Fruit fly (Drosophila melanogaster): Measurements from ENCODE around the gene CG2701.

CG2701 gene

DNA sequence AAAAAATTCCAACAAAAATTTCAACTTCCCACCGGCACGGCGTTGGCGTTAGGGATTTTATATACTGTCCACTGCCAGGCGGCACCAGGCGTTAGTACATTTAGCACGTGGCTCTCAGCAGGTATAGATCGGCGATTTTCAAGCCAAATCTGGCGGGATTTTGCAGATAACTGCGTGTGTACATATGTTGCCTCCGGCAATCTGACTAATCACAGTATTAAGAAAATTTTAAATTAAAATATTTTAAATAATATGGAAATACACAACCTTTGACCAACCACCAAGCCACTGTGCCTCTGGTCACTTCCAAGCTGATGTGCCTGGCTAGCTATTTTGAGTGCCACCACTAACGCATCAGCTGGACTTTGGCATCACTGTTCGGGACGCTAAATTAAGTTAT is 12.0 kb upstream of the CG2701 start, which contains the start of the genes ttm50 and CG2712 (continued):
- TF ChIP-seq CG12299 (tag; optimal IDR thresholded peaks at IDR 0.05): peak; percentile 7
- peak; percentile 10 for TF ChIP-seq Ets97D (GFP tag; optimal IDR thresholded peaks at IDR 0.05)
- no peak for TF ChIP-seq Bdp1 (GFP tag; optimal IDR thresholded peaks at IDR 0.05)
- peak; percentile 58 for TF ChIP-seq dmrt11E (tag; optimal IDR thresholded peaks at IDR 0.05)
- peak; percentile 49; the same call in 1 of the 3 replicates for TF ChIP-seq tgo (GFP tag; IDR thresholded peaks at IDR 0.05)
- peak in 1 of 2 experiments; percentile 23 for TF ChIP-seq insv (GFP tag; optimal IDR thresholded peaks at IDR 0.05)
- no peak for TF ChIP-seq CG17568 (GFP tag; optimal IDR thresholded peaks at IDR 0.05)
- TF ChIP-seq CG15514 (GFP tag; optimal IDR thresholded peaks at IDR 0.05): peak; percentile 82
- peak; percentile 6 for TF ChIP-seq vfl (GFP tag; optimal IDR thresholded peaks at IDR 0.05)
- peak; percentile 40 for TF ChIP-seq zen (tag; optimal IDR thresholded peaks at IDR 0.05)
- 0 out of 3 replicates have a peak, but pooled peaks have one; percentile 40 for TF ChIP-seq C15 (GFP tag; IDR thresholded peaks at IDR 0.05)
- peak; percentile 28; the same call in 1 of the 2 replicates for TF ChIP-seq CG14441 (GFP tag; IDR thresholded peaks at IDR 0.05)
- TF ChIP-seq dan (GFP tag; IDR thresholded peaks at IDR 0.05): no peak
- no peak for TF ChIP-seq NK7.1 (GFP tag; optimal IDR thresholded peaks at IDR 0.05)
- peak; percentile 59 for TF ChIP-seq CG10267 (tag; optimal IDR thresholded peaks at IDR 0.05)
- TF ChIP-seq klu (GFP tag; IDR thresholded peaks at IDR 0.05): 0 out of 2 replicates have a peak, but pooled peaks have one; percentile 9
- no peak for TF ChIP-seq Dad (GFP tag; optimal IDR thresholded peaks at IDR 0.05)
- peak; percentile 0 for TF ChIP-seq bab2 (GFP tag; optimal IDR thresholded peaks at IDR 0.05)
- TF ChIP-seq Scr (GFP tag; IDR thresholded peaks at IDR 0.05; ENCODE audit: partially characterized antibody): peak; percentile 42; the same call in 1 of the 2 replicates
- peak; percentile 29; the same call in 1 of the 2 replicates for TF ChIP-seq ranshi (GFP tag; IDR thresholded peaks at IDR 0.05)
- peak; percentile 41; the same call in 1 of the 2 replicates for TF ChIP-seq Xrp1 (GFP tag; IDR thresholded peaks at IDR 0.05)
- TF ChIP-seq twi (tag; optimal IDR thresholded peaks at IDR 0.05): peak; percentile 66
- TF ChIP-seq phol (tag; optimal IDR thresholded peaks at IDR 0.05): peak; percentile 75
- TF ChIP-seq Adf1 (GFP tag; IDR thresholded peaks at IDR 0.05): 0 out of 2 replicates have a peak, but pooled peaks have one; percentile 25
- peak; percentile 68 for TF ChIP-seq Meics (GFP tag; optimal IDR thresholded peaks at IDR 0.05)
- peak; percentile 57 to 93 for TF ChIP-seq crp (GFP tag; optimal IDR thresholded peaks at IDR 0.05)
- TF ChIP-seq ssp (GFP tag; IDR thresholded peaks at IDR 0.05): peak; percentile 57; the same call in 1 of the 2 replicates
- peak; percentile 31 for TF ChIP-seq Sry-δ (GFP tag; optimal IDR thresholded peaks at IDR 0.05)
- TF ChIP-seq CG9797 (GFP tag; optimal IDR thresholded peaks at IDR 0.05): peak; percentile 88
- TF ChIP-seq CG10543 (GFP tag; optimal IDR thresholded peaks at IDR 0.05): peak; percentile 81

DNA sequence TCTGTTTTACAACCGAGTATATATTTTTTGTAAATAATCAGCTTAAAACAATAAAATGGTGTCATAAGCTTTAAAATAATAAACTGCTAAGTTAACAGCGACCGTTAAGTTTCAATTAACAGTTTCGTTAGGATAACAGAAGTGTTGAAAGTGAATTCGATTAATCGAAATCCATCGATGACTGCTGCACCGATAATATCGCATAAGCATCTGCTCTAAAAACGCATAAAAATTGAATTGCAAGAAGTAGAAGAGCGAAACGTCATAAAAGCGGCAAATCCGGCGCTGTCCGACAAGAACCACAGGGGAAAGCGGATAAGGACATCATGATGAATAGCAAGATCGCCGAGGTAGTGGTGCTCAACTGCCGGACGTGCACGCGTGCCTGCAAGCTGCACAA is 7.4 kb upstream of the CG2701 start, which contains the start of gene dwg:
TSS of gene dwg (plus strand) at position 193 of the 400 bp plus-strand sequence.
- TF ChIP-seq HLH4C (GFP tag; IDR thresholded peaks at IDR 0.05; ENCODE audit: partially characterized antibody): peak; percentile 82
- TF ChIP-seq CG12744 (GFP tag; optimal IDR thresholded peaks at IDR 0.05): no peak
- peak; percentile 54 for TF ChIP-seq E2f2 (GFP tag; IDR thresholded peaks at IDR 0.05)
- peak; percentile 62 for TF ChIP-seq tna (GFP tag; IDR thresholded peaks at IDR 0.05; ENCODE audit: partially characterized antibody)
- TF ChIP-seq mld (GFP tag; IDR thresholded peaks at IDR 0.05; ENCODE audit: partially characterized antibody): peak; percentile 82; the same call in 2 of the 3 replicates
- no peak for TF ChIP-seq CG4404 (GFP tag; IDR thresholded peaks at IDR 0.05)
- TF ChIP-seq Scr (GFP tag; IDR thresholded peaks at IDR 0.05; ENCODE audit: partially characterized antibody): peak; percentile 82
- TF ChIP-seq CG42726 (GFP tag; IDR thresholded peaks at IDR 0.05; ENCODE audit: partially characterized antibody): peak; percentile 66; the same call in 1 of the 2 replicates
- TF ChIP-seq row (GFP tag; IDR thresholded peaks at IDR 0.05): peak; percentile 17; the same call in 1 of the 3 replicates
- no peak for TF ChIP-seq CG6765 (GFP tag; optimal IDR thresholded peaks at IDR 0.05)
- TF ChIP-seq Doc3 (GFP tag; IDR thresholded peaks at IDR 0.05; ENCODE audit: partially characterized antibody): peak; percentile 79
- no peak for TF ChIP-seq ci (GFP tag; IDR thresholded peaks at IDR 0.05)
- TF ChIP-seq pnt (GFP tag; optimal IDR thresholded peaks at IDR 0.05): no peak
- TF ChIP-seq CG14860 (GFP tag; IDR thresholded peaks at IDR 0.05; ENCODE audit: partially characterized antibody): peak; percentile 68; the same call in 2 of the 3 replicates
- peak; percentile 82 for TF ChIP-seq CG34224 (GFP tag; IDR thresholded peaks at IDR 0.05; ENCODE audit: partially characterized antibody)
- peak; percentile 72 for TF ChIP-seq CG16813 (GFP tag; IDR thresholded peaks at IDR 0.05; ENCODE audit: partially characterized antibody)
- TF ChIP-seq MBD-R2 (GFP tag; IDR thresholded peaks at IDR 0.05): peak; percentile 75
- TF ChIP-seq CG7839 (tag; optimal IDR thresholded peaks at IDR 0.05): no peak
- TF ChIP-seq CG7963 (GFP tag; IDR thresholded peaks at IDR 0.05; ENCODE audit: partially characterized antibody): peak; percentile 82
- TF ChIP-seq Sry-δ (GFP tag; optimal IDR thresholded peaks at IDR 0.05): peak; percentile 79
- TF ChIP-seq knrl (GFP tag; IDR thresholded peaks at IDR 0.05; ENCODE audit: partially characterized antibody): peak; percentile 75; the same call in 2 of the 3 replicates
- TF ChIP-seq Sin3A (optimal IDR thresholded peaks at IDR 0.05): no peak

Measured in whole organism, embryonic.